Fruit fly (Drosophila melanogaster) whole organism, embryonic: ENCODE results near the gene mRpL14.

ENCODE experiments used
- Asciz ChIP-seq: fragments of 200-800 bp; sonication (Bioruptor generic); optimal IDR thresholded peaks from 2 replicates; lab custom pipeline; 2017; ENCODE audit warnings: missing biosample characterization, mild to moderate bottlenecking, missing genetic modification characterization, missing genetic modification reagents
- BEAF-32 ChIP-seq: fragments of 200-800 bp; sonication (Bioruptor generic); optimal IDR thresholded peaks from 3 replicates; lab custom pipeline; 2017; ENCODE audit warnings: missing biosample characterization, missing genetic modification characterization, mild to moderate bottlenecking, moderate library complexity, missing genetic modification reagents
- Bteb2 ChIP-seq: fragments of 200-800 bp; sonication (Bioruptor generic); optimal IDR thresholded peaks from 2 replicates; lab custom pipeline; 2016; ENCODE audit warnings: missing biosample characterization, missing genetic modification characterization
- C15 ChIP-seq: fragments of 200-800 bp; sonication (Bioruptor generic); IDR thresholded peaks from 3 replicates; pipeline ENCODE4 v1.3.6; 2022; ENCODE audit warnings: missing biosample characterization, missing genetic modification characterization
- CG10209 ChIP-seq: fragments of 200-800 bp; sonication (Bioruptor generic); optimal IDR thresholded peaks from 3 replicates; lab custom pipeline; 2017; ENCODE audit warnings: missing biosample characterization, mild to moderate bottlenecking, missing genetic modification characterization, missing genetic modification reagents
- CG12219 ChIP-seq: fragments of 200-800 bp; sonication (Bioruptor generic); optimal IDR thresholded peaks from 3 replicates; lab custom pipeline; 2018; ENCODE audit warnings: missing biosample characterization, mild to moderate bottlenecking, missing genetic modification characterization
- CG12236 ChIP-seq: fragments of 200-800 bp; sonication (Bioruptor generic); optimal IDR thresholded peaks from 2 replicates; lab custom pipeline; 2016; ENCODE audit warnings: missing biosample characterization, missing genetic modification characterization
- CG12299 ChIP-seq: fragments of 200-800 bp; sonication (Bioruptor generic); optimal IDR thresholded peaks from 2 replicates; lab custom pipeline; 2018; ENCODE audit warnings: missing biosample characterization, mild to moderate bottlenecking, missing genetic modification characterization
- CG14667 ChIP-seq: fragments of 200-800 bp; sonication (Bioruptor generic); IDR thresholded peaks from 2 replicates; pipeline ENCODE4 v1.3.6; 2022; ENCODE audit warnings: missing biosample characterization, missing genetic modification characterization
- CG16779 ChIP-seq: fragments of 200-800 bp; sonication (Bioruptor generic); IDR thresholded peaks from 2 replicates; pipeline ENCODE4 v1.3.6; 2022; ENCODE audit warnings: missing biosample characterization, missing genetic modification characterization
- CG16863 ChIP-seq: fragments of 200-800 bp; sonication (Bioruptor generic); optimal IDR thresholded peaks from 3 replicates; lab custom pipeline; 2016; ENCODE audit warnings: missing biosample characterization, missing genetic modification characterization
- CG18262 ChIP-seq: fragments of 200-800 bp; optimal IDR thresholded peaks from 3 replicates; lab custom pipeline; 2019; ENCODE audit warnings: missing biosample characterization, mild to moderate bottlenecking, missing genetic modification characterization, moderate library complexity
- CG2199 ChIP-seq: fragments of 200-800 bp; sonication (Bioruptor generic); IDR thresholded peaks from 3 replicates; pipeline ENCODE4 v1.3.6; 2022; ENCODE audit warnings: missing biosample characterization, missing genetic modification characterization
- CG30431 ChIP-seq: fragments of 200-800 bp; sonication (Bioruptor generic); optimal IDR thresholded peaks from 2 replicates; lab custom pipeline; 2017; ENCODE audit warnings: missing biosample characterization, missing genetic modification characterization
- CG32532 ChIP-seq: fragments of 200-800 bp; sonication (Bioruptor generic); IDR thresholded peaks from 2 replicates; pipeline ENCODE4 v1.3.6; 2022; ENCODE audit warnings: missing biosample characterization, missing genetic modification characterization
- CG3407 ChIP-seq: fragments of 200-800 bp; sonication (Bioruptor generic); optimal IDR thresholded peaks from 2 replicates; lab custom pipeline; 2018; ENCODE audit warnings: missing biosample characterization, mild to moderate bottlenecking, missing genetic modification characterization
- CG34422 ChIP-seq: fragments of 200-800 bp; sonication (Bioruptor generic); IDR thresholded peaks from 3 replicates; pipeline ENCODE4 v1.3.6; 2022; ENCODE audit warnings: missing biosample characterization, missing genetic modification characterization
- CG3847 ChIP-seq: fragments of 200-800 bp; sonication (Bioruptor generic); IDR thresholded peaks from 2 replicates; pipeline ENCODE4 v1.3.6; 2022; ENCODE audit warnings: missing biosample characterization, missing genetic modification characterization
- CG7372 ChIP-seq: fragments of 200-800 bp; sonication (Bioruptor generic); IDR thresholded peaks from 2 replicates; pipeline ENCODE4 v1.3.6; 2022; ENCODE audit warnings: missing biosample characterization, missing genetic modification characterization
- CG8359 ChIP-seq: fragments of 200-800 bp; sonication (Bioruptor generic); optimal IDR thresholded peaks from 2 replicates; lab custom pipeline; 2017; ENCODE audit warnings: missing biosample characterization, mild to moderate bottlenecking, missing genetic modification characterization, borderline replicate concordance
- CG9932 ChIP-seq: fragments of 200-800 bp; sonication (Bioruptor generic); IDR thresholded peaks from 2 replicates; pipeline ENCODE4 v1.3.6; 2022; ENCODE audit warnings: missing biosample characterization, missing genetic modification characterization
- Camta ChIP-seq: fragments of 200-800 bp; sonication (Bioruptor generic); optimal IDR thresholded peaks from 2 replicates; lab custom pipeline; 2016; ENCODE audit warnings: missing biosample characterization, missing genetic modification characterization
- Doc3 ChIP-seq: fragments of 200-800 bp; sonication (Bioruptor generic); IDR thresholded peaks from 3 replicates; pipeline ENCODE4 v1.3.6; 2022; ENCODE audit warnings: missing biosample characterization, missing genetic modification characterization; ENCODE audit not compliant: partially characterized antibody
- E2f2 ChIP-seq: fragments of 200-800 bp; sonication (Bioruptor generic); IDR thresholded peaks from 2 replicates; pipeline ENCODE4 v1.3.6; 2022; ENCODE audit warnings: missing biosample characterization, missing genetic modification characterization
- ERR ChIP-seq: fragments of 200-800 bp; sonication (Bioruptor generic); optimal IDR thresholded peaks from 2 replicates; lab custom pipeline; 2016; ENCODE audit warnings: missing biosample characterization, missing genetic modification characterization
- Fer1 ChIP-seq: fragments of 200-800 bp; sonication (Bioruptor generic); optimal IDR thresholded peaks from 2 replicates; lab custom pipeline; 2017; ENCODE audit warnings: missing biosample characterization, mild to moderate bottlenecking, missing genetic modification characterization
- H2.0 ChIP-seq: fragments of 200-800 bp; sonication (Bioruptor generic); IDR thresholded peaks from 2 replicates; pipeline ENCODE4 v1.3.6; 2022; ENCODE audit warnings: missing biosample characterization, missing genetic modification characterization
- Lhr ChIP-seq: fragments of 200-800 bp; sonication (Bioruptor generic); optimal IDR thresholded peaks from 3 replicates; lab custom pipeline; 2017; ENCODE audit warnings: mild to moderate bottlenecking, missing biosample characterization, missing genetic modification reagents, missing genetic modification characterization
- Mad ChIP-seq: fragments of 200-800 bp; sonication (Bioruptor generic); optimal IDR thresholded peaks from 2 replicates; lab custom pipeline; 2016; ENCODE audit warnings: missing biosample characterization, missing genetic modification characterization
- Max ChIP-seq: fragments of 200-800 bp; sonication (Bioruptor generic); optimal IDR thresholded peaks from 2 replicates; lab custom pipeline; 2016; ENCODE audit warnings: missing biosample characterization, mild to moderate bottlenecking, missing genetic modification characterization
- Poxn ChIP-seq: fragments of 200-800 bp; sonication (Bioruptor generic); IDR thresholded peaks from 2 replicates; pipeline ENCODE4 v1.3.6; 2022; ENCODE audit warnings: missing biosample characterization, missing genetic modification characterization
- Stat92E ChIP-seq, 3 experiments: fragments of >200 bp in 2 of 3; fragments of 200-800 bp in 1 of 3; sonication (Bioruptor generic) in 1 of 3; optimal IDR thresholded peaks; 2 replicates each; lab custom pipeline; 2017 to 2019; ENCODE audit warnings: missing biosample characterization in 3 of 3, missing genetic modification characterization in 3 of 3, mild to moderate bottlenecking in 1 of 3, moderate library complexity in 1 of 3
- Trl ChIP-seq, 3 experiments: fragments of >200 bp in 2 of 3; fragments of 200-800 bp in 1 of 3; sonication (Bioruptor generic) in 1 of 3; optimal IDR thresholded peaks; 2 replicates in 1 of 3; 3 replicates in 2 of 3; lab custom pipeline; 2016 to 2017; ENCODE audit warnings: missing biosample characterization in 1 of 3, missing genetic modification characterization in 1 of 3
- Xbp1 ChIP-seq: fragments of 200-800 bp; sonication (Bioruptor generic); optimal IDR thresholded peaks from 3 replicates; lab custom pipeline; 2016; ENCODE audit warnings: missing biosample characterization, mild to moderate bottlenecking, missing genetic modification characterization
- ac ChIP-seq: fragments of 200-800 bp; sonication (Bioruptor generic); optimal IDR thresholded peaks from 3 replicates; lab custom pipeline; 2017; ENCODE audit warnings: missing biosample characterization, mild to moderate bottlenecking, missing genetic modification characterization
- amos ChIP-seq: fragments of 200-800 bp; sonication (Bioruptor generic); IDR thresholded peaks from 2 replicates; pipeline ENCODE4 v1.3.6; 2022; ENCODE audit warnings: missing biosample characterization, missing genetic modification characterization; ENCODE audit not compliant: partially characterized antibody
- ash1 ChIP-seq: fragments of 200-800 bp; sonication (Bioruptor generic); optimal IDR thresholded peaks from 2 replicates; lab custom pipeline; 2018; ENCODE audit warnings: missing biosample characterization, mild to moderate bottlenecking, missing genetic modification characterization
- cg ChIP-seq: fragments of 200-800 bp; sonication (Bioruptor generic); optimal IDR thresholded peaks from 3 replicates; lab custom pipeline; 2019; ENCODE audit warnings: missing biosample characterization, mild to moderate bottlenecking, missing genetic modification characterization, moderate library complexity
- da ChIP-seq: fragments of 200-800 bp; sonication (Bioruptor generic); optimal IDR thresholded peaks from 2 replicates; lab custom pipeline; 2016; ENCODE audit warnings: missing biosample characterization, missing genetic modification characterization
- danr ChIP-seq: fragments of 200-800 bp; sonication (Bioruptor generic); IDR thresholded peaks from 2 replicates; pipeline ENCODE4 v1.3.6; 2022; ENCODE audit warnings: missing biosample characterization, missing genetic modification characterization
- dimm ChIP-seq: fragments of 200-800 bp; sonication (Bioruptor generic); IDR thresholded peaks from 2 replicates; pipeline ENCODE4 v1.3.6; 2022; ENCODE audit warnings: missing biosample characterization, missing genetic modification characterization
- ftz-f1 ChIP-seq: fragments of 200-800 bp; sonication (Bioruptor generic); optimal IDR thresholded peaks from 2 replicates; lab custom pipeline; 2016; ENCODE audit warnings: missing biosample characterization, missing genetic modification characterization
- insv ChIP-seq, 2 experiments: fragments of 200-800 bp; sonication (Bioruptor generic); optimal IDR thresholded peaks; 3 replicates each; lab custom pipeline; 2016 to 2018; ENCODE audit warnings: missing biosample characterization in 2 of 2, missing genetic modification characterization in 2 of 2
- knrl ChIP-seq: fragments of 200-800 bp; sonication (Bioruptor generic); IDR thresholded peaks from 3 replicates; pipeline ENCODE4 v1.3.6; 2022; ENCODE audit warnings: missing biosample characterization, missing genetic modification characterization; ENCODE audit not compliant: partially characterized antibody
- nerfin-2 ChIP-seq: fragments of 200-800 bp; sonication (Bioruptor generic); IDR thresholded peaks from 2 replicates; pipeline ENCODE4 v1.3.6; 2022; ENCODE audit warnings: missing biosample characterization, missing genetic modification characterization; ENCODE audit not compliant: partially characterized antibody
- ranshi ChIP-seq: fragments of 200-800 bp; sonication (Bioruptor generic); IDR thresholded peaks from 2 replicates; pipeline ENCODE4 v1.3.6; 2022; ENCODE audit warnings: missing biosample characterization, missing genetic modification characterization
- row ChIP-seq: fragments of 200-800 bp; sonication (Bioruptor generic); IDR thresholded peaks from 3 replicates; pipeline ENCODE4 v1.3.6; 2022; ENCODE audit warnings: missing biosample characterization, missing genetic modification characterization
- sd ChIP-seq: fragments of 200-800 bp; sonication (Bioruptor generic); optimal IDR thresholded peaks from 3 replicates; lab custom pipeline; 2018; ENCODE audit warnings: missing biosample characterization, mild to moderate bottlenecking, missing genetic modification characterization, moderate library complexity
- sim ChIP-seq: fragments of 200-800 bp; sonication (Bioruptor generic); IDR thresholded peaks from 2 replicates; pipeline ENCODE4 v1.3.6; 2022; ENCODE audit warnings: missing biosample characterization, missing genetic modification characterization
- tap ChIP-seq: fragments of 200-800 bp; optimal IDR thresholded peaks from 3 replicates; lab custom pipeline; 2019; ENCODE audit warnings: missing biosample characterization, mild to moderate bottlenecking, missing genetic modification characterization, moderate library complexity

The mRpL14 gene

dm6 chrX:2329312-2329711 lies 15.1 kb downstream of the mRpL14 start (continued):
- TF ChIP-seq ash1 = no peak
- peak; percentile 74 for TF ChIP-seq CG18262 (tag; lab: Kevin White, UChicago)
- peak; percentile 77 for TF ChIP-seq Bteb2 (GFP tag; lab: Kevin White, UChicago)
- peak; percentile 57 for TF ChIP-seq ERR (GFP tag; lab: Kevin White, UChicago)
- TF ChIP-seq CG16779 (GFP tag; lab: Robert Waterston, UW) = no peak
- TF ChIP-seq nerfin-2 (GFP tag; lab: Robert Waterston, UW) = no peak
- TF ChIP-seq Poxn (GFP tag; lab: Robert Waterston, UW) = 0 out of 2 replicates have a peak, but pooled peaks have one; percentile 20
- no peak for TF ChIP-seq Trl (optimal IDR thresholded peaks at IDR 0.05; lab: Kevin White, UChicago)
- TF ChIP-seq Trl (GFP tag; optimal IDR thresholded peaks at IDR 0.05; lab: Kevin White, UChicago) = peak; percentile 66
- peak; percentile 61 for TF ChIP-seq CG7372 (GFP tag; lab: Robert Waterston, UW)
- peak; percentile 50 for TF ChIP-seq tap
- TF ChIP-seq BEAF-32 (GFP tag; lab: Kevin White, UChicago) = no peak
- TF ChIP-seq Asciz = no peak
- TF ChIP-seq CG34422 = 0 out of 3 replicates have a peak, but pooled peaks have one; percentile 22
- TF ChIP-seq Max (GFP tag; lab: Kevin White, UChicago) = no peak
- TF ChIP-seq C15 (GFP tag; lab: Robert Waterston, UW) = no peak
- no peak for TF ChIP-seq danr (GFP tag; lab: Robert Waterston, UW)
- peak; percentile 42 for TF ChIP-seq CG3407 (GFP tag; lab: Kevin White, UChicago)
- 0 out of 2 replicates have a peak, but pooled peaks have one; percentile 16 for TF ChIP-seq CG9932 (GFP tag; lab: Robert Waterston, UW)
- no peak for TF ChIP-seq CG8359 (GFP tag; lab: Kevin White, UChicago)
- peak; percentile 63 for TF ChIP-seq dimm
- TF ChIP-seq sd (tag; lab: Kevin White, UChicago) = peak; percentile 34
- no peak for TF ChIP-seq cg
- TF ChIP-seq CG30431 (GFP tag; lab: Kevin White, UChicago) = peak; percentile 32
- 0 out of 3 replicates have a peak, but pooled peaks have one; percentile 66 for TF ChIP-seq CG2199 (GFP tag; lab: Robert Waterston, UW)
- TF ChIP-seq H2.0 (GFP tag; lab: Robert Waterston, UW) = peak; percentile 73
- peak; percentile 38 for TF ChIP-seq CG12299 (tag; lab: Kevin White, UChicago)
- TF ChIP-seq CG12219 (GFP tag; lab: Kevin White, UChicago) = peak; percentile 5
- TF ChIP-seq amos (GFP tag; lab: Robert Waterston, UW) = no peak
- no peak for TF ChIP-seq Stat92E (GFP tag; optimal IDR thresholded peaks at IDR 0.05; lab: Kevin White, UChicago)
- TF ChIP-seq ranshi (GFP tag; lab: Robert Waterston, UW) = peak; percentile 61; the same call in 1 of the 2 replicates
- peak; percentile 68 for TF ChIP-seq Fer1 (GFP tag; lab: Kevin White, UChicago)
- no peak for TF ChIP-seq ac (GFP tag; lab: Kevin White, UChicago)
- no peak for TF ChIP-seq insv (GFP tag; optimal IDR thresholded peaks at IDR 0.05; lab: Kevin White, UChicago)
- peak; percentile 47 for TF ChIP-seq Mad (GFP tag; lab: Kevin White, UChicago)
- TF ChIP-seq Xbp1 (GFP tag; lab: Kevin White, UChicago) = peak; percentile 81
- TF ChIP-seq sim (GFP tag; lab: Robert Waterston, UW) = peak; percentile 54; the same call in 1 of the 2 replicates
- peak; percentile 90 for TF ChIP-seq row (GFP tag; lab: Robert Waterston, UW)
- TF ChIP-seq CG14667 = peak; percentile 69
- TF ChIP-seq CG10209 (GFP tag; lab: Kevin White, UChicago) = peak; percentile 53
- TF ChIP-seq da = peak; percentile 18
- no peak for TF ChIP-seq Doc3 (GFP tag; lab: Robert Waterston, UW)
- peak; percentile 64 for TF ChIP-seq Camta (GFP tag; lab: Kevin White, UChicago)
- TF ChIP-seq CG32532 (GFP tag; lab: Robert Waterston, UW) = peak; percentile 69
- TF ChIP-seq CG12236 = peak; percentile 58
- TF ChIP-seq CG3847 = peak; percentile 53
- TF ChIP-seq CG16863 (GFP tag; lab: Kevin White, UChicago) = peak; percentile 87
- peak; percentile 2 for TF ChIP-seq Lhr (GFP tag; lab: Kevin White, UChicago)
- no peak for TF ChIP-seq knrl (GFP tag; lab: Robert Waterston, UW)
- TF ChIP-seq E2f2 (GFP tag; lab: Robert Waterston, UW) = peak; percentile 56
- no peak for TF ChIP-seq ftz-f1 (GFP tag; lab: Kevin White, UChicago)
